Fruit fly (Drosophila melanogaster) whole organism, adult: Measurements from ENCODE around the gene Orct.

Experiments used
- CG12768 ChIP-seq: fragments of 200-800 bp; sonication (Bioruptor generic); optimal IDR thresholded peaks from 2 replicates; lab custom pipeline; 2017; ENCODE audit warnings: missing biosample characterization, missing genetic modification characterization, mild to moderate bottlenecking, moderate library complexity, missing genetic modification reagents
- CG14711 ChIP-seq: fragments of 200-800 bp; sonication (Bioruptor generic); optimal IDR thresholded peaks from 2 replicates; lab custom pipeline; 2018; ENCODE audit warnings: missing biosample characterization, mild to moderate bottlenecking, missing genetic modification characterization, moderate library complexity
- CG5204 ChIP-seq: fragments of 200-800 bp; sonication (Bioruptor generic); optimal IDR thresholded peaks from 2 replicates; lab custom pipeline; 2016; ENCODE audit warnings: missing biosample characterization, missing genetic modification characterization
- CG7045 ChIP-seq: fragments of 200-800 bp; sonication (Bioruptor generic); optimal IDR thresholded peaks from 2 replicates; lab custom pipeline; 2017; ENCODE audit warnings: missing biosample characterization, mild to moderate bottlenecking, missing genetic modification characterization
- Mnt ChIP-seq: fragments of 200-800 bp; sonication (Bioruptor generic); optimal IDR thresholded peaks from 2 replicates; lab custom pipeline; 2016; ENCODE audit warnings: missing biosample characterization, mild to moderate bottlenecking, missing genetic modification characterization
- cic ChIP-seq: fragments of 200-800 bp; sonication (Bioruptor generic); optimal IDR thresholded peaks from 2 replicates; lab custom pipeline; 2017; ENCODE audit warnings: missing biosample characterization, mild to moderate bottlenecking, missing genetic modification characterization, moderate library complexity
- kay ChIP-seq: fragments of 200-800 bp; sonication (Bioruptor generic); peaks from one replicate; lab custom pipeline; 2016; ENCODE audit warnings: missing biosample characterization, missing genetic modification characterization, borderline replicate concordance
- tj ChIP-seq: fragments of 200-800 bp; sonication (Bioruptor generic); optimal IDR thresholded peaks from 3 replicates; lab custom pipeline; 2017; ENCODE audit warnings: missing biosample characterization, mild to moderate bottlenecking, missing genetic modification characterization, moderate library complexity
- toe ChIP-seq: fragments of 200-800 bp; sonication (Bioruptor generic); optimal IDR thresholded peaks from 2 replicates; lab custom pipeline; 2016; ENCODE audit warnings: missing biosample characterization, missing genetic modification characterization

- TF ChIP-seq CG5204 (no peak), CG14711 (tag; lab: Kevin White, UChicago) (no peak), CG7045 (no peak), tj (peak; percentile 64), cic (GFP tag; lab: Kevin White, UChicago) (no peak), toe (no peak), kay (GFP tag; lab: Kevin White, UChicago) (no peak), Mnt (no peak), CG12768 (no peak)
Measured at dm6 chr3R:24272232-24272631, 3.8 kb upstream of the Orct start.
